Fruit fly (Drosophila melanogaster): Measurements from ENCODE around the gene Dhc16F.

Dhc16F gene

DNA sequence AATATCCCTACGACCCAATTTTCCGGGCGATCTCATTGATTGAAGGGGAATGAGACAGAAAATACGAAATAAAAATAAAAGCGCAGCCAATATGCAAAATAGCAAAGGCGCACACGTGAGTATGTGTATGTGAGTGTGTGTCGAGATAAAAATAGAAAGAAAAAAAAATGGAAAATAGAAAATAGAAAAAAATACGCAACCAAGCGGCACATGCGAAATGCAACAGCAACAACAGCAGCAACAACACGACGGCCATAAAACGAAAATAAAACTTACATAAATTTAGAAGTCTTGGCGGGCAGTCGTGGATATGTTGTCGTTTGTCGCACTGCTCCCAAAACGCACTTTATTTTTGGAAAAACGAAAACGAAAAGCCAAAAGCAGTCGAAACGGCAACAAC is 7.1 kb upstream of the Dhc16F start:
- 0 out of 3 replicates have a peak, but pooled peaks have one; percentile 26 for TF ChIP-seq CG6163 (GFP tag; IDR thresholded peaks at IDR 0.05)
- TF ChIP-seq CG9139 (GFP tag; optimal IDR thresholded peaks at IDR 0.05) = no peak
- peak; percentile 50 for TF ChIP-seq CG15336 (GFP tag; IDR thresholded peaks at IDR 0.05)
- TF ChIP-seq CG34406 (GFP tag; optimal IDR thresholded peaks at IDR 0.05) = no peak
- no peak for TF ChIP-seq CG3032 (tag; optimal IDR thresholded peaks at IDR 0.05)
- TF ChIP-seq Hr38 (GFP tag; optimal IDR thresholded peaks at IDR 0.05) = no peak
- peak; percentile 75 for TF ChIP-seq CG6276 (GFP tag; optimal IDR thresholded peaks at IDR 0.05)
- peak; percentile 7 for TF ChIP-seq Lpt (GFP tag; optimal IDR thresholded peaks at IDR 0.05)
- no peak for TF ChIP-seq Sox15 (GFP tag; optimal IDR thresholded peaks at IDR 0.05)
- TF ChIP-seq fd85E (GFP tag; optimal IDR thresholded peaks at IDR 0.05) = no peak
- TF ChIP-seq CG1621 (tag; optimal IDR thresholded peaks at IDR 0.05) = no peak
- TF ChIP-seq CG8119 (GFP tag; IDR thresholded peaks at IDR 0.05) = peak; percentile 51; the same call in 2 of the 3 replicates
- no peak for TF ChIP-seq CG8632 (GFP tag; optimal IDR thresholded peaks at IDR 0.05)
- TF ChIP-seq eg (GFP tag; IDR thresholded peaks at IDR 0.05) = peak; percentile 58; the same call in 2 of the 3 replicates
- no peak for TF ChIP-seq spab (GFP tag; optimal IDR thresholded peaks at IDR 0.05)
- TF ChIP-seq CG32006 (GFP tag; optimal IDR thresholded peaks at IDR 0.05) = no peak

DNA sequence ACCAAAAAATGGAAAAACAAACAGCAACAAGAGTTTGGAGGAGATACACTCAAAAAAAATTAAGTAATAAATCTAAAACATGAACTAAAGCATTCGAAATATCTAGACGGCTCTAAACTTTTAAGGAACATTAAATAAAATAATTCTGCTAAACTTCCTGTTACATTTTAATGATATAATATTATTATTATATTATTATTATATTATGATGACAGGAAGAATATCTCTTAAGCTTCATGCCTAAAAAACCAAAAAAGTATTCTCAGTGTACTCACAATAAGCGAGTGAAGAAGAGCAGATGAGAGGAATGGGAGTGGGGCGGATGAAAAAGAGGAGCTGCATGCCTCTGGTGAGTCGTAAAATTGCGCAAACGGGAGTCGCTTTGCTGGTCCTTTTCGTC is 6.2 kb upstream of the Dhc16F start:
- TF ChIP-seq Ets96B (tag; optimal IDR thresholded peaks at IDR 0.05) = no peak
- peak; percentile 28 for TF ChIP-seq Eip78C (GFP tag)

DNA sequence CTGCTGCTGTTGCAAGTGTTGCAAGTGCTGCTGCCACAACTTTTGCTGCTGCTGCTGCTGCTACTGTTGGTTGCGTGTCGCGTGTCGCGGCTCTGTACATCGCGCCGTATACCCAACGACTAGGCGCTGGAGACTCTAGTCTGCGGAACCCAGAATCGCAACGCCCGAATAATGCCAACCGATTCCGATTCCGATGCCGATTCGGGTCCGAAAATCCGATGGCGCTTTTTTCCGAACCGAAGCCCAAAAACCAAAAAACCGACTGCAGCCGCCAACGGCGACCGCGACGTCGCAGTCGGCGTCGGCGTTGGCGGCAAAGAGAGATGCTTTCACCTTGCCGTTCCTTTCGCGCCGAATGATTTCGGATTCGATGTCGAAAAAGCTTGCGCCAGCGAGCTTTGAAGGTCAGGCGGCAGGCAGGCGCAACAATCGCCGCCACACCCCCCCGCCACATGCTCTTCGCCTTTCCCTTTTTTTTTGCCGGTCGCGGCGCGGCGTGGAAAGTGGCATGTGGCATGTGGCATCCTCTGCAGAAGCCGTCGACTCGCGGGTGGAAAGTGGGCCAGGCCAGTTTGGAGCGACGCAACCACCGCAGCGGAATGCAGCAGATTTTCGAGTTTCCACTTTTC is 1.0 kb upstream of the Dhc16F start, which contains the start of gene Sh:
Gene Sh, minus strand, starts transcription at position 104 of the 629 bp plus-strand sequence.
- TF ChIP-seq CG11902 (GFP tag; optimal IDR thresholded peaks at IDR 0.05) = no peak
- no peak for TF ChIP-seq CG16779 (tag; optimal IDR thresholded peaks at IDR 0.05)
- TF ChIP-seq CG10669 (GFP tag; optimal IDR thresholded peaks at IDR 0.05) = no peak
- TF ChIP-seq CG7368 (GFP tag; optimal IDR thresholded peaks at IDR 0.05) = peak; percentile 10

- TF ChIP-seq svp (GFP tag) (peak; percentile 37), fkh (GFP tag; optimal IDR thresholded peaks at IDR 0.05) (peak; percentile 82), CG3919 (GFP tag; optimal IDR thresholded peaks at IDR 0.05) (no peak)
Observed at dm6 chrX:18082674-18083073, 18.4 kb downstream of the Dhc16F start.

- TF ChIP-seq fkh (GFP tag; optimal IDR thresholded peaks at IDR 0.05) = peak; percentile 84
- TF ChIP-seq CG16779 (tag; optimal IDR thresholded peaks at IDR 0.05) = no peak
- TF ChIP-seq CG6163 (GFP tag; IDR thresholded peaks at IDR 0.05) = no peak
- no peak for TF ChIP-seq Hr38 (GFP tag; optimal IDR thresholded peaks at IDR 0.05)
- TF ChIP-seq Sox15 (GFP tag; optimal IDR thresholded peaks at IDR 0.05) = no peak
- TF ChIP-seq spab (GFP tag; optimal IDR thresholded peaks at IDR 0.05) = no peak
- peak; percentile 37 for TF ChIP-seq Eip78C (GFP tag)
- TF ChIP-seq Sox14 (GFP tag; optimal IDR thresholded peaks at IDR 0.05) = peak; percentile 4
- no peak for TF ChIP-seq CG15336 (GFP tag; IDR thresholded peaks at IDR 0.05)
Observed at dm6 chrX:18083528-18084365, 19.5 kb downstream of the Dhc16F start.

DNA sequence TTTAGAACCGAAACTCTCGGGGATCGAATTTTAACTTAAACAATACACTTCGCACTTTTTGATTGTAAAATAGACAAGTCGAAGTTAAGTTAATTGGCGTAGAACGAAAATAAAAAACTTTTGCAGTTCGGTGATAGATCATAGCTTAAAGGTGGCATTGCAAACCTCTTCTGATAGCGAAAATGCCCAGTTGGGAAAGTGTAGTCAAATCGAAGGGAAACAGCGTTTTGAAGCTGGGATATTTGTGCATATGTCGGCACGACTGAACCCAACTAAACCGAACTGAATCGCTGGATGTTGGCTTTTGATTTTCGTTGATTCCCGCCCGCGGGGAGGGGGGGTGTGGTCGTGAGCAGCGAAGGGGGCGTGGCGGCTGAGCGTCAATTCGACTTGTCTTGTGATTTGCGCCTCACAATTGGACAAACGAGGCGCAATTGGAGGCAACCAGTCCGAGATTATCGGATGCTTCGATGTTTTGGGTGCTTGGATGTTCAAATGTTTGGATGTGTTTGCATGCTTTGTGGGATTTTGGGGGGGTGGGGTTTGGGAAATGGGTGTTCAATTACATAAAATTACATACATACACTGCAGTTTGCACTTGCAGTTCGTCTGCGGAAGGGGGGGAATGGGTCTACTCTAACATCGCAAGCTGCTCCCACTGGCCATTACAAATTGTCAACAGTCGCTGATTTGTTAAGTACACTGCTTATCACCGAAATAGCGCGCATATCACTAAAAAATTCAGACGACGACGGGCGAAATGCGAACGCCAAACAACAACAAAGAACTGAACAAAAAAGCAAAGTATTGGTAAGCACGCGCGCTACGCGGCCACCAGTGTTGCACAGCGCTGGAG is 20.6 kb downstream of the Dhc16F start:
- TF ChIP-seq Met (GFP tag; optimal IDR thresholded peaks at IDR 0.05) = no peak
- no peak for TF ChIP-seq esn (GFP tag; optimal IDR thresholded peaks at IDR 0.05)
- TF ChIP-seq lz (GFP tag; optimal IDR thresholded peaks at IDR 0.05) = peak; percentile 3
- no peak for TF ChIP-seq fd59A (GFP tag; optimal IDR thresholded peaks at IDR 0.05)
- TF ChIP-seq CG8119 (GFP tag; IDR thresholded peaks at IDR 0.05) = no peak
- TF ChIP-seq Hr39 (GFP tag; optimal IDR thresholded peaks at IDR 0.05) = peak; percentile 18
- TF ChIP-seq salr (GFP tag; optimal IDR thresholded peaks at IDR 0.05) = no peak
- peak; percentile 11 for TF ChIP-seq CG10669 (GFP tag; optimal IDR thresholded peaks at IDR 0.05)
- peak; percentile 45 for TF ChIP-seq svp (GFP tag)
- no peak for TF ChIP-seq CG3919 (GFP tag; optimal IDR thresholded peaks at IDR 0.05)
- no peak for TF ChIP-seq CG11762 (GFP tag; optimal IDR thresholded peaks at IDR 0.05; ENCODE audit: insufficient read depth)
- TF ChIP-seq CG8632 (GFP tag; optimal IDR thresholded peaks at IDR 0.05) = no peak
- TF ChIP-seq Eip78C (GFP tag) = peak; percentile 49
